Worm (Caenorhabditis elegans) whole organism, late embryonic: ENCODE measurements around the gene F53F8.4.

Source experiments
- K02D7.2 ChIP-seq: sonication (generic microtip); optimal IDR thresholded peaks from 2 replicates; lab custom pipeline; 2017; ENCODE audit warnings: mild to moderate bottlenecking, missing genetic modification characterization, missing compliant biosample characterization
- ahr-1 ChIP-seq: sonication (generic microtip); optimal IDR thresholded peaks from 2 replicates; lab custom pipeline; 2016; ENCODE audit warnings: missing genetic modification characterization, missing compliant biosample characterization
- elt-2 ChIP-seq: sonication (generic microtip); optimal IDR thresholded peaks from 2 replicates; lab custom pipeline; 2016; ENCODE audit warnings: missing genetic modification reagents, missing genetic modification characterization, missing compliant biosample characterization
- fax-1 ChIP-seq: sonication (generic microtip); optimal IDR thresholded peaks from 2 replicates; lab custom pipeline; 2016; ENCODE audit warnings: missing genotype, missing genetic modification characterization, missing compliant biosample characterization
- fkh-10 ChIP-seq: fragments of 150-350 bp; optimal IDR thresholded peaks from 2 replicates; lab custom pipeline; 2014; ENCODE audit warnings: missing biosample characterization, missing genetic modification reagents, missing genetic modification characterization
- mec-3 ChIP-seq: sonication (generic microtip); optimal IDR thresholded peaks from 2 replicates; lab custom pipeline; 2016; ENCODE audit warnings: borderline replicate concordance, missing genetic modification characterization, missing compliant biosample characterization
- nhr-11 ChIP-seq: fragments of 150-350 bp; optimal IDR thresholded peaks from 2 replicates; lab custom pipeline; 2014; ENCODE audit warnings: missing biosample characterization, missing genetic modification characterization
- npax-4 ChIP-seq: sonication (generic microtip); optimal IDR thresholded peaks from 2 replicates; lab custom pipeline; 2016; ENCODE audit warnings: missing genetic modification characterization, missing compliant biosample characterization
- sox-2 ChIP-seq: fragments of 200-800 bp; sonication (Bioruptor generic); IDR thresholded peaks from 2 replicates; pipeline ENCODE4 v1.3.6; 2022; ENCODE audit warnings: missing genetic modification reagents, missing genetic modification characterization, missing compliant biosample characterization
- zip-5 ChIP-seq: sonication (generic microtip); optimal IDR thresholded peaks from 2 replicates; lab custom pipeline; 2016; ENCODE audit warnings: missing genetic modification characterization, missing compliant biosample characterization

DNA sequence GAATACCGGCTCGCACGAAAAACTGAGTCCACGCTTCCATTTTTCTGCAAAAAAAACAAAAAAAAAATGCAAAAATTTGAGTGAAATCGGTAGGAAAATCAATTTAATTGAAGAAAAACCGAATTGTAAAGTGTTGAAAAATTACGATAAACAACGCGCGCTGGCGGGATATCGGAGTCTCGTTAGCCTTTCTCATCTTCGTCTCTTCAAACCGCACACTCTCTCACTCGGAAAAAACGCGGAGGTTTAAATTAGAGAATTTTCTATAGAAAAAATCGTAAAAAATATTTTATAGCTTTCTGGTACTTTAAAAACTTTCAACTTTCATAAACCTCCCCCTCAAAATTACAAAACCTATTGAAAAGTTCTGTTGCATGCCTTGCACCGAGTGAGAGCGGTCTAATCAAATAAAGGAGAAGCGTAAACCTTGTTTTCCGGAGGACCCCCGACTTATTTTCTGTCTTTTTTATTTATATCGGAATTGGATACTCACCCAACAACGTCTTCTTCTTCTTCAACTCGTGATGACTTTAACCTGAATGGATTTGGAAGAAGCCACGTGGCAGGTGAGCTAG lies 12.6 kb upstream of the F53F8.4 start, which contains the start of the genes F53F8.5 and F53F8.6:
- TF ChIP-seq fax-1 (tag; lab: Kevin White, UChicago): no peak
- no peak for TF ChIP-seq zip-5 (tag; lab: Kevin White, UChicago)
- no peak for TF ChIP-seq ahr-1 (tag; lab: Kevin White, UChicago)
- no peak for TF ChIP-seq mec-3 (tag; lab: Kevin White, UChicago)
- no peak for TF ChIP-seq nhr-11 (tag; lab: Kevin White, UChicago)
- TF ChIP-seq fkh-10: no peak
- TF ChIP-seq elt-2 (tag; lab: Kevin White, UChicago): no peak
- no peak for TF ChIP-seq K02D7.2 (tag; lab: Kevin White, UChicago)
- TF ChIP-seq sox-2: no peak
- TF ChIP-seq npax-4 (tag; lab: Kevin White, UChicago): no peak
